Worm (Caenorhabditis elegans) whole organism, late embryonic: Measurements from ENCODE around the gene slc-25A18.1.

ENCODE experiments used
- C08G9.2 ChIP-seq: sonication (generic microtip); optimal IDR thresholded peaks from 2 replicates; lab custom pipeline; 2016; ENCODE audit warnings: mild to moderate bottlenecking, missing genetic modification characterization, moderate library complexity, missing compliant biosample characterization
- K02D7.2 ChIP-seq: sonication (generic microtip); optimal IDR thresholded peaks from 2 replicates; lab custom pipeline; 2017; ENCODE audit warnings: mild to moderate bottlenecking, missing genetic modification characterization, missing compliant biosample characterization
- K09A11.1 ChIP-seq: sonication (generic microtip); optimal IDR thresholded peaks from 2 replicates; lab custom pipeline; 2017; ENCODE audit warnings: antibody characterized with exemption, mild to moderate bottlenecking, missing genetic modification characterization, missing compliant biosample characterization; ENCODE audit not compliant: insufficient read depth
- T23F11.4 ChIP-seq: fragments of 200-800 bp; sonication (Bioruptor generic); optimal IDR thresholded peaks from 2 replicates; lab custom pipeline; 2018; ENCODE audit warnings: mild to moderate bottlenecking, missing genetic modification characterization, missing compliant biosample characterization
- ama-1 ChIP-seq: fragments of 150-350 bp; optimal IDR thresholded peaks from 2 replicates; lab custom pipeline; 2014
- ceh-14 ChIP-seq: sonication (generic microtip); optimal IDR thresholded peaks from 2 replicates; lab custom pipeline; 2016; ENCODE audit warnings: missing genotype, missing genetic modification characterization, missing compliant biosample characterization
- ceh-24 ChIP-seq: sonication (generic microtip); optimal IDR thresholded peaks from 2 replicates; lab custom pipeline; 2016; ENCODE audit warnings: mild to moderate bottlenecking, missing genetic modification characterization, missing compliant biosample characterization
- ceh-30 ChIP-seq: fragments of 150-350 bp; optimal IDR thresholded peaks from 2 replicates; lab custom pipeline; 2014; ENCODE audit warnings: missing biosample characterization, missing genetic modification characterization
- ceh-34 ChIP-seq: sonication (generic microtip); optimal IDR thresholded peaks from 2 replicates; lab custom pipeline; 2016; ENCODE audit warnings: mild to moderate bottlenecking, missing genetic modification characterization, missing compliant biosample characterization
- ceh-6 ChIP-seq: fragments of 200-800 bp; sonication (Bioruptor generic); optimal IDR thresholded peaks from 2 replicates; lab custom pipeline; 2018; ENCODE audit warnings: mild to moderate bottlenecking, missing genetic modification characterization, missing compliant biosample characterization
- che-1 ChIP-seq: sonication (generic microtip); optimal IDR thresholded peaks from 2 replicates; lab custom pipeline; 2016; ENCODE audit warnings: mild to moderate bottlenecking, missing genetic modification characterization, missing compliant biosample characterization
- dmd-4 ChIP-seq: sonication (generic microtip); optimal IDR thresholded peaks from 2 replicates; lab custom pipeline; 2016; ENCODE audit warnings: borderline replicate concordance, missing genetic modification characterization, missing compliant biosample characterization
- elt-2 ChIP-seq: sonication (generic microtip); optimal IDR thresholded peaks from 2 replicates; lab custom pipeline; 2016; ENCODE audit warnings: missing genetic modification reagents, missing genetic modification characterization, missing compliant biosample characterization
- ets-4 ChIP-seq: sonication (generic microtip); optimal IDR thresholded peaks from 2 replicates; lab custom pipeline; 2016; ENCODE audit warnings: missing genetic modification characterization, missing compliant biosample characterization
- eyg-1 ChIP-seq: sonication (generic microtip); optimal IDR thresholded peaks from 2 replicates; lab custom pipeline; 2016; ENCODE audit warnings: missing genotype, missing genetic modification characterization, missing compliant biosample characterization
- gmeb-2 ChIP-seq: sonication (generic microtip); optimal IDR thresholded peaks from 2 replicates; lab custom pipeline; 2016; ENCODE audit warnings: missing genetic modification characterization, inconsistent platforms, missing compliant biosample characterization
- lim-6 ChIP-seq: sonication (generic microtip); optimal IDR thresholded peaks from 2 replicates; lab custom pipeline; 2016; ENCODE audit warnings: missing genetic modification characterization, missing compliant biosample characterization
- madf-2 ChIP-seq: sonication (generic microtip); optimal IDR thresholded peaks from 2 replicates; lab custom pipeline; 2017; ENCODE audit warnings: missing genetic modification characterization, missing compliant biosample characterization
- mec-3 ChIP-seq: sonication (generic microtip); optimal IDR thresholded peaks from 2 replicates; lab custom pipeline; 2016; ENCODE audit warnings: borderline replicate concordance, missing genetic modification characterization, missing compliant biosample characterization
- nhr-11 ChIP-seq: fragments of 150-350 bp; optimal IDR thresholded peaks from 2 replicates; lab custom pipeline; 2014; ENCODE audit warnings: missing biosample characterization, missing genetic modification characterization
- pag-3 ChIP-seq: sonication (generic microtip); optimal IDR thresholded peaks from 2 replicates; lab custom pipeline; 2016; ENCODE audit warnings: missing compliant biosample characterization, missing genetic modification characterization, borderline replicate concordance
- pha-4 ChIP-seq: fragments of 150-350 bp; optimal IDR thresholded peaks from 2 replicates; lab custom pipeline; 2018; ENCODE audit warnings: missing biosample characterization, missing genetic modification reagents, missing genetic modification characterization
- pqm-1 ChIP-seq: sonication (generic microtip); optimal IDR thresholded peaks from 2 replicates; lab custom pipeline; 2016; ENCODE audit warnings: missing genetic modification characterization, missing compliant biosample characterization
- pros-1 ChIP-seq: fragments of 150-350 bp; optimal IDR thresholded peaks from 2 replicates; lab custom pipeline; 2014; ENCODE audit warnings: missing biosample characterization, missing genetic modification reagents, missing genetic modification characterization
- rnt-1 ChIP-seq: sonication (generic microtip); optimal IDR thresholded peaks from 2 replicates; lab custom pipeline; 2016; ENCODE audit warnings: missing genetic modification characterization, missing compliant biosample characterization
- sdc-2 ChIP-seq: sonication (generic microtip); optimal IDR thresholded peaks from 2 replicates; lab custom pipeline; 2016; ENCODE audit warnings: missing genotype, missing genetic modification characterization, missing compliant biosample characterization
- sox-4 ChIP-seq: sonication (generic microtip); optimal IDR thresholded peaks from 2 replicates; lab custom pipeline; 2017; ENCODE audit warnings: mild to moderate bottlenecking, missing genetic modification characterization, inconsistent platforms, missing compliant biosample characterization
- syd-9 ChIP-seq: sonication (generic microtip); optimal IDR thresholded peaks from 2 replicates; lab custom pipeline; 2016; ENCODE audit warnings: mild to moderate bottlenecking, missing genetic modification characterization, moderate library complexity, missing compliant biosample characterization
- tbx-7 ChIP-seq: sonication (generic microtip); optimal IDR thresholded peaks from 2 replicates; lab custom pipeline; 2016; ENCODE audit warnings: missing genotype, missing genetic modification characterization, missing compliant biosample characterization
- unc-3 ChIP-seq, 2 experiments: fragments of 200-800 bp in 1 of 2; sonication (Bioruptor generic) in 1 of 2; sonication (generic microtip) in 1 of 2; conservative IDR thresholded peaks in 1 of 2; optimal IDR thresholded peaks in 1 of 2; 2 replicates each; pipeline versions ENCODE4 v1.3.6 to Lab custom; 2016 to 2022; ENCODE audit warnings: missing compliant biosample characterization in 2 of 2, missing genetic modification characterization in 2 of 2, missing genetic modification reagents in 1 of 2
- unc-42 ChIP-seq: sonication (generic microtip); optimal IDR thresholded peaks from 2 replicates; lab custom pipeline; 2016; ENCODE audit warnings: missing genotype, missing genetic modification characterization, missing compliant biosample characterization
- unc-55 ChIP-seq: sonication (generic microtip); optimal IDR thresholded peaks from 2 replicates; lab custom pipeline; 2017; ENCODE audit warnings: missing biosample characterization, missing genetic modification reagents, missing genetic modification characterization
- ztf-16 ChIP-seq: sonication (generic microtip); optimal IDR thresholded peaks from 2 replicates; lab custom pipeline; 2017; ENCODE audit warnings: missing genetic modification characterization, missing compliant biosample characterization

slc-25A18.1 gene

ce11 chrX:15006847-15007358 is 3.2 kb upstream of the slc-25A18.1 start, which contains the start of gene ergi-2:
Gene ergi-2, minus strand, starts transcription at chrX:15007308.
- TF ChIP-seq K02D7.2 (tag; lab: Kevin White, UChicago) (no peak), dmd-4 (no peak), ets-4 (tag; lab: Kevin White, UChicago) (no peak), elt-2 (no peak), syd-9 (tag; lab: Kevin White, UChicago) (no peak), ceh-14 (no peak), nhr-11 (tag; lab: Kevin White, UChicago) (no peak), ceh-30 (tag; lab: Kevin White, UChicago) (no peak)

ce11 chrX:14999101-14999500 is 4.6 kb downstream of the slc-25A18.1 start, which contains the start of gene cutl-3:
Gene cutl-3, minus strand, starts transcription at chrX:14999201.
- TF ChIP-seq madf-2 (tag; lab: Kevin White, UChicago) (no peak), ceh-24 (tag; lab: Kevin White, UChicago) (no peak), ets-4 (tag; lab: Kevin White, UChicago) (no peak), K09A11.1 (no peak), che-1 (no peak), ceh-30 (tag; lab: Kevin White, UChicago) (no peak), C08G9.2 (tag; lab: Kevin White, UChicago) (no peak), sox-4 (tag; lab: Kevin White, UChicago) (no peak), syd-9 (tag; lab: Kevin White, UChicago) (no peak), eyg-1 (tag; lab: Kevin White, UChicago) (no peak), tbx-7 (tag; lab: Kevin White, UChicago) (no peak), ama-1 (lab: Kevin White, UChicago) (no peak), ztf-16 (tag; lab: Kevin White, UChicago) (no peak), pqm-1 (no peak), unc-3 (GFP tag; conservative IDR thresholded peaks at IDR 0.05; lab: Robert Waterston, UW) (no peak), unc-3 (tag; optimal IDR thresholded peaks at IDR 0.05; lab: Kevin White, UChicago) (no peak), ceh-6 (no peak)
- TF ChIP-seq, all 69 proteins: peak for 0

ce11 chrX:14993744-14994143 is 10.0 kb downstream of the slc-25A18.1 start:
- TF ChIP-seq unc-42 (tag; lab: Kevin White, UChicago) (peak; percentile 71), pqm-1 (no peak)

- no peak for TF ChIP-seq che-1
- no peak for TF ChIP-seq lim-6
- TF ChIP-seq rnt-1 (tag; lab: Kevin White, UChicago) = no peak
- no peak for TF ChIP-seq mec-3 (tag; lab: Kevin White, UChicago)
- no peak for TF ChIP-seq T23F11.4
- no peak for TF ChIP-seq unc-55 (GFP tag; lab: Kevin White, UChicago)
- no peak for TF ChIP-seq elt-2
- TF ChIP-seq gmeb-2 = no peak
- no peak for TF ChIP-seq C08G9.2 (tag; lab: Kevin White, UChicago)
- TF ChIP-seq pros-1 (tag; lab: Kevin White, UChicago) = no peak
- no peak for TF ChIP-seq sdc-2 (tag; lab: Kevin White, UChicago)
These were observed 12.5 kb downstream of the slc-25A18.1 start, which contains the start of gene iglr-1 for ce11 chrX:14991280-14991679. Gene iglr-1, minus strand, starts transcription at chrX:14991380.

ce11 chrX:14988160-14988559 is 15.6 kb downstream of the slc-25A18.1 start:
- TF ChIP-seq ceh-34 (tag; lab: Kevin White, UChicago) (no peak), pha-4 (tag; lab: Kevin White, UChicago) (no peak), pag-3 (tag; lab: Kevin White, UChicago) (no peak)
